Worm (Caenorhabditis elegans): ENCODE measurements around the gene F53C11.4.

DNA sequence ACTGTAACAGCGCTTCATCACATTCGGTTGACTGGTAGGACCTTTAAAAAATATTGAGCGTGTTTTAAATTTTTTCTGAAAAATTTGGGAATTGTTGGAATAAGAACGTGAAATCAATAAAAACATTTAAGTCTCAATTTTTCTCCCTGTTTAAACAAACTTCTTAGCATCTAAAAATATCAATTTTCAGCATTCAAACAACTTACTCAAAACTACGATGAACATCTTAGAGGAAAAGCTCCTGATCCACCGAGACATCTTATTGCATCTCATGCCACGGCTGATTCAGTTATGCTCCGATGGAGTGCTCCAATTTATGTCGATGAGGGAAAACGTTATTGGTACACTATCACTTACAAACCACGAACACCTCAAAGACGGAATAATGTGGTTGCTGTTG is 12.0 kb upstream of the F53C11.4 start:
- no peak for TF ChIP-seq unc-39 (tag; optimal IDR thresholded peaks at IDR 0.05)
- no peak for TF ChIP-seq mls-2 (tag; optimal IDR thresholded peaks at IDR 0.05)
- no peak for TF ChIP-seq snpc-4 (tag; optimal IDR thresholded peaks at IDR 0.05)
- TF ChIP-seq nhr-237 (tag; optimal IDR thresholded peaks at IDR 0.05) = no peak
- no peak for TF ChIP-seq lin-13 (tag; optimal IDR thresholded peaks at IDR 0.05)
- no peak for TF ChIP-seq ces-1 (GFP tag; optimal IDR thresholded peaks at IDR 0.05)
- TF ChIP-seq pha-4 (tag; optimal IDR thresholded peaks at IDR 0.05) = no peak
- TF ChIP-seq ztf-11 (tag; optimal IDR thresholded peaks at IDR 0.05) = no peak
- no peak for TF ChIP-seq bed-3 (GFP tag; optimal IDR thresholded peaks at IDR 0.05)
- no peak for TF ChIP-seq tbx-8 (GFP tag; optimal IDR thresholded peaks at IDR 0.05)
- no peak for TF ChIP-seq nhr-12 (tag; optimal IDR thresholded peaks at IDR 0.05)
- no peak for TF ChIP-seq blmp-1 (tag; optimal IDR thresholded peaks at IDR 0.05)
- no peak for TF ChIP-seq cnd-1 (tag; optimal IDR thresholded peaks at IDR 0.05)
- no peak for TF ChIP-seq nhr-28 (tag; optimal IDR thresholded peaks at IDR 0.05)

All from whole organism, mixed stage, embryonic.